Fruit fly (Drosophila melanogaster) whole organism, embryonic: Measurements from ENCODE around the gene Prp31.

ENCODE experiments used
- CG10543 ChIP-seq: fragments of 200-800 bp; sonication (Bioruptor generic); optimal IDR thresholded peaks from 3 replicates; lab custom pipeline; 2017; ENCODE audit warnings: missing biosample characterization, mild to moderate bottlenecking, missing genetic modification characterization, moderate library complexity
- CG12659 ChIP-seq: fragments of 200-800 bp; sonication (Bioruptor generic); optimal IDR thresholded peaks from 3 replicates; lab custom pipeline; 2017; ENCODE audit warnings: mild to moderate bottlenecking, missing biosample characterization, missing genetic modification reagents, missing genetic modification characterization
- CG13287 ChIP-seq: fragments of 200-800 bp; sonication (Bioruptor generic); IDR thresholded peaks from 2 replicates; pipeline ENCODE4 v1.3.6; 2022; ENCODE audit warnings: missing biosample characterization, missing genetic modification characterization; ENCODE audit not compliant: partially characterized antibody
- CG18262 ChIP-seq: fragments of 200-800 bp; optimal IDR thresholded peaks from 3 replicates; lab custom pipeline; 2019; ENCODE audit warnings: missing biosample characterization, mild to moderate bottlenecking, missing genetic modification characterization, moderate library complexity
- CG18619 ChIP-seq: fragments of 200-800 bp; sonication (Bioruptor generic); optimal IDR thresholded peaks from 3 replicates; lab custom pipeline; 2017; ENCODE audit warnings: missing biosample characterization, mild to moderate bottlenecking, missing genetic modification characterization
- CG2678 ChIP-seq: fragments of 200-800 bp; sonication (Bioruptor generic); optimal IDR thresholded peaks from 3 replicates; lab custom pipeline; 2019; ENCODE audit warnings: missing biosample characterization, mild to moderate bottlenecking, missing genetic modification characterization, moderate library complexity
- CG3163 ChIP-seq: fragments of 200-800 bp; sonication (Bioruptor generic); optimal IDR thresholded peaks from 3 replicates; lab custom pipeline; 2016; ENCODE audit warnings: missing biosample characterization, missing genetic modification characterization
- CG34224 ChIP-seq: fragments of 200-800 bp; sonication (Bioruptor generic); IDR thresholded peaks from 3 replicates; pipeline ENCODE4 v1.3.6; 2022; ENCODE audit warnings: missing biosample characterization, missing genetic modification characterization; ENCODE audit not compliant: partially characterized antibody
- CG3995 ChIP-seq: fragments of 200-800 bp; sonication (Bioruptor generic); optimal IDR thresholded peaks from 3 replicates; lab custom pipeline; 2016; ENCODE audit warnings: missing biosample characterization, missing genetic modification characterization
- CG4617 ChIP-seq: fragments of 200-800 bp; sonication (Bioruptor generic); optimal IDR thresholded peaks from 3 replicates; lab custom pipeline; 2016; ENCODE audit warnings: missing biosample characterization, missing genetic modification characterization, borderline replicate concordance
- CG7963 ChIP-seq: fragments of 200-800 bp; sonication (Bioruptor generic); IDR thresholded peaks from 3 replicates; pipeline ENCODE4 v1.3.6; 2022; ENCODE audit warnings: missing biosample characterization, missing genetic modification characterization; ENCODE audit not compliant: partially characterized antibody
- CG9797 ChIP-seq: fragments of 200-800 bp; sonication (Bioruptor generic); optimal IDR thresholded peaks from 3 replicates; lab custom pipeline; 2018; ENCODE audit warnings: missing biosample characterization, mild to moderate bottlenecking, missing genetic modification characterization
- CHES-1-like ChIP-seq: fragments of 200-800 bp; sonication (Bioruptor generic); optimal IDR thresholded peaks from 2 replicates; lab custom pipeline; 2016; ENCODE audit warnings: missing biosample characterization, missing genetic modification characterization
- D19A ChIP-seq: fragments of 200-800 bp; optimal IDR thresholded peaks from 3 replicates; lab custom pipeline; 2019; ENCODE audit warnings: missing biosample characterization, mild to moderate bottlenecking, missing genetic modification characterization, moderate library complexity
- Dp ChIP-seq: fragments of 200-800 bp; sonication (Bioruptor generic); optimal IDR thresholded peaks from 2 replicates; lab custom pipeline; 2018; ENCODE audit warnings: missing biosample characterization, mild to moderate bottlenecking, missing genetic modification characterization, moderate library complexity
- Drgx ChIP-seq: fragments of 200-800 bp; sonication (Bioruptor generic); IDR thresholded peaks from 2 replicates; pipeline ENCODE4 v1.3.6; 2022; ENCODE audit warnings: missing biosample characterization, missing genetic modification characterization
- E2f2 ChIP-seq: fragments of 200-800 bp; sonication (Bioruptor generic); IDR thresholded peaks from 2 replicates; pipeline ENCODE4 v1.3.6; 2022; ENCODE audit warnings: missing biosample characterization, missing genetic modification characterization
- H2.0 ChIP-seq: fragments of 200-800 bp; sonication (Bioruptor generic); IDR thresholded peaks from 2 replicates; pipeline ENCODE4 v1.3.6; 2022; ENCODE audit warnings: missing biosample characterization, missing genetic modification characterization
- HLH4C ChIP-seq: fragments of 200-800 bp; sonication (Bioruptor generic); IDR thresholded peaks from 3 replicates; pipeline ENCODE4 v1.3.6; 2022; ENCODE audit warnings: missing biosample characterization, missing genetic modification characterization; ENCODE audit not compliant: partially characterized antibody
- HmgZ ChIP-seq: fragments of 200-800 bp; sonication (Bioruptor generic); optimal IDR thresholded peaks from 2 replicates; lab custom pipeline; 2018; ENCODE audit warnings: missing biosample characterization, mild to moderate bottlenecking, missing genetic modification characterization
- Hr78 ChIP-seq, 2 experiments: fragments of 200-800 bp in 1 of 2; fragments of >200 bp in 1 of 2; sonication (Bioruptor generic) in 1 of 2; optimal IDR thresholded peaks; 2 replicates each; lab custom pipeline; 2017 to 2019; ENCODE audit warnings: missing biosample characterization in 2 of 2, missing genetic modification characterization in 2 of 2, mild to moderate bottlenecking in 1 of 2, moderate library complexity in 1 of 2
- Kr ChIP-seq: fragments of 200-800 bp; sonication (Bioruptor generic); optimal IDR thresholded peaks from 2 replicates; lab custom pipeline; 2017; ENCODE audit warnings: missing biosample characterization, mild to moderate bottlenecking, missing genetic modification characterization
- MBD-R2 ChIP-seq: fragments of 200-800 bp; sonication (Bioruptor generic); IDR thresholded peaks from 2 replicates; pipeline ENCODE4 v1.3.6; 2022; ENCODE audit warnings: missing biosample characterization, missing genetic modification characterization
- Max ChIP-seq: fragments of 200-800 bp; sonication (Bioruptor generic); optimal IDR thresholded peaks from 2 replicates; lab custom pipeline; 2016; ENCODE audit warnings: missing biosample characterization, mild to moderate bottlenecking, missing genetic modification characterization
- Med ChIP-seq: fragments of 200-800 bp; sonication (Bioruptor generic); peaks from one replicate; lab custom pipeline; 2016; ENCODE audit warnings: missing biosample characterization, missing genetic modification characterization, mild to moderate bottlenecking, inconsistent platforms, moderate library complexity
- Neu2 ChIP-seq: fragments of 200-800 bp; sonication (Bioruptor generic); optimal IDR thresholded peaks from 3 replicates; lab custom pipeline; 2016; ENCODE audit warnings: missing biosample characterization, missing genetic modification characterization, borderline replicate concordance
- Pdp1 ChIP-seq, 2 experiments: fragments of 200-800 bp; sonication (Bioruptor generic); optimal IDR thresholded peaks; 3 replicates each; lab custom pipeline; 2016; ENCODE audit warnings: missing biosample characterization in 2 of 2, missing genetic modification characterization in 2 of 2, mild to moderate bottlenecking in 1 of 2, moderate library complexity in 1 of 2
- Sox100B ChIP-seq: fragments of 200-800 bp; sonication (Bioruptor generic); optimal IDR thresholded peaks from 3 replicates; lab custom pipeline; 2018; ENCODE audit warnings: missing biosample characterization, mild to moderate bottlenecking, missing genetic modification characterization
- Sry-β ChIP-seq: fragments of 200-800 bp; sonication (Bioruptor generic); optimal IDR thresholded peaks from 2 replicates; lab custom pipeline; 2018; ENCODE audit warnings: missing biosample characterization, mild to moderate bottlenecking, missing genetic modification characterization, moderate library complexity
- Vsx1 ChIP-seq: fragments of 200-800 bp; sonication (Bioruptor generic); optimal IDR thresholded peaks from 2 replicates; lab custom pipeline; 2017; ENCODE audit warnings: missing biosample characterization, mild to moderate bottlenecking, missing genetic modification characterization, missing genetic modification reagents
- ato ChIP-seq: fragments of 200-800 bp; sonication (Bioruptor generic); IDR thresholded peaks from 2 replicates; pipeline ENCODE4 v1.3.6; 2022; ENCODE audit warnings: missing biosample characterization, missing genetic modification characterization; ENCODE audit not compliant: partially characterized antibody
- br ChIP-seq: fragments of >200 bp; optimal IDR thresholded peaks from 2 replicates; lab custom pipeline; 2017
- cg ChIP-seq: fragments of 200-800 bp; sonication (Bioruptor generic); optimal IDR thresholded peaks from 3 replicates; lab custom pipeline; 2019; ENCODE audit warnings: missing biosample characterization, mild to moderate bottlenecking, missing genetic modification characterization, moderate library complexity
- corto ChIP-seq: fragments of 200-800 bp; sonication (Bioruptor generic); optimal IDR thresholded peaks from 2 replicates; lab custom pipeline; 2016; ENCODE audit warnings: missing biosample characterization, mild to moderate bottlenecking, missing genetic modification characterization, moderate library complexity
- dmrt11E ChIP-seq: fragments of 200-800 bp; sonication (Bioruptor generic); optimal IDR thresholded peaks from 3 replicates; lab custom pipeline; 2018; ENCODE audit warnings: missing biosample characterization, mild to moderate bottlenecking, missing genetic modification characterization, moderate library complexity
- ewg ChIP-seq: fragments of 200-800 bp; sonication (Bioruptor generic); optimal IDR thresholded peaks from 3 replicates; lab custom pipeline; 2017; ENCODE audit warnings: mild to moderate bottlenecking, missing biosample characterization, missing genetic modification reagents, missing genetic modification characterization
- ftz-f1 ChIP-seq: fragments of 200-800 bp; sonication (Bioruptor generic); optimal IDR thresholded peaks from 2 replicates; lab custom pipeline; 2016; ENCODE audit warnings: missing biosample characterization, missing genetic modification characterization
- gsb ChIP-seq: fragments of 200-800 bp; sonication (Bioruptor generic); IDR thresholded peaks from 2 replicates; pipeline ENCODE4 v1.3.6; 2022; ENCODE audit warnings: missing biosample characterization, missing genetic modification characterization
- ham ChIP-seq: fragments of 200-800 bp; sonication (Bioruptor generic); IDR thresholded peaks from 2 replicates; pipeline ENCODE4 v1.3.6; 2022; ENCODE audit warnings: missing biosample characterization, missing genetic modification characterization
- lov ChIP-seq, 2 experiments: fragments of 200-800 bp in 1 of 2; fragments of >200 bp in 1 of 2; sonication (Bioruptor generic) in 1 of 2; IDR thresholded peaks in 1 of 2; optimal IDR thresholded peaks in 1 of 2; 2 replicates in 1 of 2; 3 replicates in 1 of 2; pipeline versions ENCODE4 v1.3.6 to Lab custom; 2017 to 2022; ENCODE audit warnings: missing biosample characterization in 1 of 2, missing genetic modification characterization in 1 of 2
- phol ChIP-seq: fragments of 200-800 bp; sonication (Bioruptor generic); optimal IDR thresholded peaks from 3 replicates; lab custom pipeline; 2018; ENCODE audit warnings: missing biosample characterization, mild to moderate bottlenecking, missing genetic modification characterization, moderate library complexity
- ranshi ChIP-seq: fragments of 200-800 bp; sonication (Bioruptor generic); IDR thresholded peaks from 2 replicates; pipeline ENCODE4 v1.3.6; 2022; ENCODE audit warnings: missing biosample characterization, missing genetic modification characterization
- sim ChIP-seq: fragments of 200-800 bp; sonication (Bioruptor generic); IDR thresholded peaks from 2 replicates; pipeline ENCODE4 v1.3.6; 2022; ENCODE audit warnings: missing biosample characterization, missing genetic modification characterization
- so ChIP-seq: fragments of 200-800 bp; sonication (Bioruptor generic); IDR thresholded peaks from 3 replicates; pipeline ENCODE4 v1.3.6; 2022; ENCODE audit warnings: missing biosample characterization, missing genetic modification characterization
- stwl ChIP-seq: fragments of 200-800 bp; sonication (Bioruptor generic); optimal IDR thresholded peaks from 3 replicates; lab custom pipeline; 2018; ENCODE audit warnings: missing biosample characterization, mild to moderate bottlenecking, missing genetic modification characterization, moderate library complexity
- tna ChIP-seq: fragments of 200-800 bp; sonication (Bioruptor generic); IDR thresholded peaks from 2 replicates; pipeline ENCODE4 v1.3.6; 2022; ENCODE audit warnings: missing biosample characterization, missing genetic modification characterization; ENCODE audit not compliant: partially characterized antibody
- trem ChIP-seq: fragments of 200-800 bp; optimal IDR thresholded peaks from 3 replicates; lab custom pipeline; 2019; ENCODE audit warnings: missing biosample characterization, mild to moderate bottlenecking, missing genetic modification characterization, moderate library complexity
- unc-4 ChIP-seq: fragments of 200-800 bp; sonication (Bioruptor generic); IDR thresholded peaks from 2 replicates; pipeline ENCODE4 v1.3.6; 2022; ENCODE audit warnings: missing biosample characterization, missing genetic modification characterization; ENCODE audit not compliant: partially characterized antibody
- wor ChIP-seq: fragments of 200-800 bp; sonication (Bioruptor generic); IDR thresholded peaks from 2 replicates; pipeline ENCODE4 v1.3.6; 2022; ENCODE audit warnings: missing biosample characterization, missing genetic modification characterization
- yki ChIP-seq: fragments of >200 bp; optimal IDR thresholded peaks from 3 replicates; lab custom pipeline; 2018

The Prp31 gene

DNA sequence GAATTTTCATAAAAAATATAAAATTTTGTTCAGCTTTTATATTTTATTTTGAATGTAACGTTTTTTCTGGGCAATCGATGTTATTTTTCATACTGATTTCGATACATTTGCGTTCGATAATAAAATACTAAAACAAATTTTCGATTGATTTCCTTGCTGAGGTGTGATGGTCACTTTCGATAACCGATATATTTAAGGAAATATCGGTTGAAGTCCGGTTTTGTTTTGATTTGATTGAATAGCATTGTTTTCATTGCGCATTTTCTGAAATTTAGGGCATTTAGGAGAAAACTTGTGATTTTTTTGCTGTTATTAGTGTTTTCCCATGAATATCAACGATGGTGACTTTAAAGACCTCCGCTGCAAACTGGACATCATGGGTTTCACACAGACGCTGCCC, 42.4 kb upstream of the Prp31 start, which contains the start of gene Cep135 (continued):
- TF ChIP-seq wor (GFP tag; lab: Robert Waterston, UW) (no peak), CG9797 (GFP tag; lab: Kevin White, UChicago) (peak; percentile 50), trem (peak; percentile 71), HmgZ (tag; lab: Kevin White, UChicago) (no peak), CHES-1-like (GFP tag; lab: Kevin White, UChicago) (no peak), CG13287 (GFP tag; lab: Robert Waterston, UW) (peak; percentile 96), Drgx (GFP tag; lab: Robert Waterston, UW) (no peak), stwl (tag; lab: Kevin White, UChicago) (peak; percentile 94), CG3163 (GFP tag; lab: Kevin White, UChicago) (no peak), ewg (GFP tag; lab: Kevin White, UChicago) (no peak), dmrt11E (tag; lab: Kevin White, UChicago) (no peak), CG4617 (peak; percentile 36), Hr78 (GFP tag; optimal IDR thresholded peaks at IDR 0.05; lab: Kevin White, UChicago) (no peak), CG3995 (GFP tag; lab: Kevin White, UChicago) (no peak), ham (no peak), lov (optimal IDR thresholded peaks at IDR 0.05; lab: Kevin White, UChicago) (no peak), lov (GFP tag; IDR thresholded peaks at IDR 0.05; lab: Robert Waterston, UW) (no peak), Pdp1 (GFP tag; optimal IDR thresholded peaks at IDR 0.05; lab: Kevin White, UChicago) (no peak), E2f2 (GFP tag; lab: Robert Waterston, UW) (peak; percentile 85), unc-4 (peak; percentile 80), Dp (GFP tag; lab: Kevin White, UChicago) (peak; percentile 81), CG2678 (tag; lab: Kevin White, UChicago) (no peak), gsb (GFP tag; lab: Robert Waterston, UW) (no peak), Med (GFP tag; lab: Kevin White, UChicago) (no peak), CG10543 (GFP tag; lab: Kevin White, UChicago) (no peak), Vsx1 (GFP tag; lab: Kevin White, UChicago) (no peak), Sry-β (no peak), Sox100B (no peak), tna (peak; percentile 92), H2.0 (GFP tag; lab: Robert Waterston, UW) (no peak), CG12659 (peak; percentile 28), Kr (GFP tag; lab: Kevin White, UChicago) (no peak), br (lab: Kevin White, UChicago) (no peak), CG18262 (no peak), sim (GFP tag; lab: Robert Waterston, UW) (no peak), cg (GFP tag; lab: Kevin White, UChicago) (no peak), HLH4C (GFP tag; lab: Robert Waterston, UW) (peak; percentile 96), corto (GFP tag; lab: Kevin White, UChicago) (no peak), Neu2 (GFP tag; lab: Kevin White, UChicago) (no peak), ftz-f1 (GFP tag; lab: Kevin White, UChicago) (no peak), CG7963 (GFP tag; lab: Robert Waterston, UW) (peak; percentile 86), ranshi (GFP tag; lab: Robert Waterston, UW) (no peak), phol (tag; lab: Kevin White, UChicago) (peak; percentile 3), CG18619 (no peak), so (GFP tag; lab: Robert Waterston, UW) (no peak), yki (lab: Kevin White, UChicago) (no peak), MBD-R2 (GFP tag; lab: Robert Waterston, UW) (peak; percentile 45), D19A (tag; lab: Kevin White, UChicago) (no peak), CG34224 (GFP tag; lab: Robert Waterston, UW) (peak; percentile 95), Max (GFP tag; lab: Kevin White, UChicago) (no peak), ato (peak; percentile 92)
